Worm (Caenorhabditis elegans) whole organism, midembryonic: ENCODE data around the gene abhd-5.1.

Experiments used
- T22C8.4 ChIP-seq: fragments of 200-800 bp; sonication (Bioruptor generic); IDR thresholded peaks from 2 replicates; pipeline ENCODE4 v1.3.6; 2022; ENCODE audit warnings: missing genetic modification characterization, missing compliant biosample characterization
- cog-1 ChIP-seq: sonication (generic microtip); optimal IDR thresholded peaks from 2 replicates; lab custom pipeline; 2016; ENCODE audit warnings: missing genetic modification characterization, missing compliant biosample characterization
- klf-2 ChIP-seq: fragments of 200-800 bp; sonication (Bioruptor generic); conservative IDR thresholded peaks from 2 replicates; pipeline ENCODE4 v1.3.6; 2022; ENCODE audit warnings: missing genetic modification reagents, missing genetic modification characterization, missing compliant biosample characterization
- med-1 ChIP-seq: sonication (generic microtip); optimal IDR thresholded peaks from 2 replicates; lab custom pipeline; 2017; ENCODE audit warnings: missing genetic modification characterization, mild to moderate bottlenecking, missing compliant biosample characterization, antibody characterized with exemption, missing genetic modification reagents; ENCODE audit not compliant: insufficient read depth
- ztf-29 ChIP-seq: fragments of 200-800 bp; sonication (Bioruptor generic); IDR thresholded peaks from 2 replicates; pipeline ENCODE4 v1.3.6; 2022; ENCODE audit warnings: missing genetic modification reagents, missing genetic modification characterization, missing compliant biosample characterization

ce11 chrV:4895744-4896143 lies 48.3 kb downstream of the abhd-5.1 start, which contains the start of gene ugt-9:
- TF ChIP-seq T22C8.4 (GFP tag; lab: Robert Waterston, UW) (no peak), klf-2 (GFP tag; lab: Robert Waterston, UW) (no peak), ztf-29 (GFP tag; lab: Robert Waterston, UW) (no peak), cog-1 (tag; lab: Kevin White, UChicago) (no peak), med-1 (no peak)
